Worm (Caenorhabditis elegans) whole organism, L4 larva: ENCODE data around the gene ifa-1.
A peak's percentile ranks its signal among the peaks of the same experiment; 100 is the strongest.

Experiments
- F10B5.3 ChIP-seq: sonication (generic microtip); optimal IDR thresholded peaks from 2 replicates; lab custom pipeline; 2016; ENCODE audit warnings: mild to moderate bottlenecking, missing genetic modification characterization, missing compliant biosample characterization
- ZK337.2 ChIP-seq: fragments of 200-800 bp; sonication (Bioruptor generic); IDR thresholded peaks from 2 replicates; pipeline ENCODE4 v1.3.6; 2022; ENCODE audit warnings: missing genetic modification reagents, missing genetic modification characterization, missing compliant biosample characterization
- ZK546.5 ChIP-seq, 2 experiments: sonication (generic microtip); optimal IDR thresholded peaks; 2 replicates each; lab custom pipeline; 2017; ENCODE audit warnings: missing biosample characterization in 2 of 2, missing genetic modification characterization in 2 of 2
- aha-1 ChIP-seq: fragments of 150-350 bp; peaks from one replicate; lab custom pipeline; 2014; ENCODE audit warnings: missing biosample characterization, missing genetic modification characterization
- aly-2 ChIP-seq: sonication (generic microtip); optimal IDR thresholded peaks from 2 replicates; lab custom pipeline; 2018; ENCODE audit warnings: missing biosample characterization, missing genetic modification characterization
- arid-1 ChIP-seq: fragments of 200-800 bp; sonication (Bioruptor generic); conservative IDR thresholded peaks from 2 replicates; pipeline ENCODE4 v1.3.6; 2022; ENCODE audit warnings: missing genetic modification reagents, missing genetic modification characterization, missing compliant biosample characterization
- ceh-82 ChIP-seq: sonication (generic microtip); optimal IDR thresholded peaks from 2 replicates; lab custom pipeline; 2017; ENCODE audit warnings: missing biosample characterization, missing genetic modification characterization
- ctbp-1 ChIP-seq: fragments of 200-800 bp; sonication (Bioruptor generic); IDR thresholded peaks from 2 replicates; pipeline ENCODE4 v1.3.6; 2022; ENCODE audit warnings: missing genetic modification reagents, missing genetic modification characterization, missing compliant biosample characterization
- daf-16 ChIP-seq, 3 experiments: sonication (generic microtip); optimal IDR thresholded peaks; 2 replicates each; lab custom pipeline; 2016 to 2017; ENCODE audit warnings: missing genetic modification characterization in 3 of 3, missing genetic modification reagents in 3 of 3, mild to moderate bottlenecking in 2 of 3, missing compliant biosample characterization in 2 of 3, missing biosample characterization in 1 of 3, moderate library complexity in 1 of 3
- dpl-1 ChIP-seq: fragments of 150-350 bp; optimal IDR thresholded peaks from 2 replicates; lab custom pipeline; 2014; ENCODE audit warnings: missing biosample characterization, missing genetic modification reagents, missing genetic modification characterization
- dve-1 ChIP-seq: sonication (generic microtip); optimal IDR thresholded peaks from 2 replicates; lab custom pipeline; 2017; ENCODE audit warnings: antibody characterized with exemption, mild to moderate bottlenecking, missing genetic modification characterization, missing compliant biosample characterization; ENCODE audit not compliant: insufficient read depth
- fkh-10 ChIP-seq: fragments of 150-350 bp; optimal IDR thresholded peaks from 2 replicates; lab custom pipeline; 2014; ENCODE audit warnings: missing biosample characterization, missing genetic modification reagents, missing genetic modification characterization
- gei-8 ChIP-seq: fragments of 200-800 bp; sonication (Bioruptor generic); optimal IDR thresholded peaks from 2 replicates; lab custom pipeline; 2018; ENCODE audit warnings: mild to moderate bottlenecking, missing genetic modification characterization, missing compliant biosample characterization
- hif-1 ChIP-seq, 2 experiments: sonication (generic microtip); optimal IDR thresholded peaks; 2 replicates each; lab custom pipeline; 2016 to 2017; ENCODE audit warnings: missing compliant biosample characterization in 2 of 2, missing genetic modification characterization in 2 of 2, missing genetic modification reagents in 2 of 2, missing genotype in 2 of 2, mild to moderate bottlenecking in 1 of 2
- hlh-11 ChIP-seq: fragments of 200-800 bp; sonication (Bioruptor generic); optimal IDR thresholded peaks from 2 replicates; lab custom pipeline; 2018; ENCODE audit warnings: mild to moderate bottlenecking, missing genetic modification characterization, missing compliant biosample characterization
- jun-1 ChIP-seq: fragments of 150-350 bp; optimal IDR thresholded peaks from 2 replicates; lab custom pipeline; 2014; ENCODE audit warnings: missing biosample characterization, missing genetic modification reagents, missing genetic modification characterization
- lim-7 ChIP-seq: fragments of 200-800 bp; sonication (Bioruptor generic); IDR thresholded peaks from 2 replicates; pipeline ENCODE4 v1.3.6; 2022; ENCODE audit warnings: missing genetic modification characterization, missing compliant biosample characterization
- lin-15B ChIP-seq: fragments of 150-350 bp; sonication (generic microtip); optimal IDR thresholded peaks from 3 replicates; lab custom pipeline; 2014; ENCODE audit warnings: missing biosample characterization, missing genetic modification characterization
- lsy-2 ChIP-seq, 2 experiments: fragments of 150-350 bp in 1 of 2; sonication (generic microtip) in 1 of 2; optimal IDR thresholded peaks; 2 replicates each; lab custom pipeline; 2014 to 2017; ENCODE audit warnings: missing biosample characterization in 2 of 2, missing genetic modification characterization in 2 of 2
- madf-5 ChIP-seq, 2 experiments: fragments of 200-800 bp; sonication (Bioruptor generic); IDR thresholded peaks; 2 replicates each; pipeline ENCODE4 v1.3.6; 2022; ENCODE audit warnings: missing compliant biosample characterization in 2 of 2, missing genetic modification characterization in 2 of 2
- mdl-1 ChIP-seq, 2 experiments: fragments of 150-350 bp in 1 of 2; sonication (generic microtip) in 1 of 2; optimal IDR thresholded peaks; 2 replicates each; lab custom pipeline; 2014 to 2017; ENCODE audit warnings: missing biosample characterization in 2 of 2, missing genetic modification characterization in 2 of 2
- mep-1 ChIP-seq: fragments of 150-350 bp; sonication (generic microtip); optimal IDR thresholded peaks from 3 replicates; lab custom pipeline; 2014; ENCODE audit warnings: missing biosample characterization, missing genetic modification characterization
- mes-2 ChIP-seq: sonication (generic microtip); optimal IDR thresholded peaks from 2 replicates; lab custom pipeline; 2016; ENCODE audit warnings: missing genotype, mild to moderate bottlenecking, missing genetic modification characterization, missing compliant biosample characterization; ENCODE audit not compliant: poor library complexity, severe bottlenecking
- mxl-3 ChIP-seq: fragments of 200-800 bp; sonication (Bioruptor generic); optimal IDR thresholded peaks from 2 replicates; lab custom pipeline; 2018; ENCODE audit warnings: mild to moderate bottlenecking, missing genetic modification characterization, missing compliant biosample characterization
- nhr-102 ChIP-seq: sonication (generic microtip); optimal IDR thresholded peaks from 2 replicates; lab custom pipeline; 2016; ENCODE audit warnings: mild to moderate bottlenecking, missing genetic modification characterization, moderate library complexity, missing compliant biosample characterization
- nhr-11 ChIP-seq: fragments of 150-350 bp; optimal IDR thresholded peaks from 2 replicates; lab custom pipeline; 2014; ENCODE audit warnings: missing biosample characterization, missing genetic modification characterization
- nhr-28 ChIP-seq: fragments of 150-350 bp; optimal IDR thresholded peaks from 2 replicates; lab custom pipeline; 2014; ENCODE audit warnings: missing biosample characterization, missing genetic modification characterization
- nhr-6 ChIP-seq: fragments of 150-350 bp; optimal IDR thresholded peaks from 2 replicates; lab custom pipeline; 2014; ENCODE audit warnings: missing biosample characterization, missing genetic modification characterization
- nhr-77 ChIP-seq: fragments of 150-350 bp; optimal IDR thresholded peaks from 2 replicates; lab custom pipeline; 2014; ENCODE audit warnings: missing biosample characterization, missing genetic modification characterization
- pqm-1 ChIP-seq: sonication (generic microtip); optimal IDR thresholded peaks from 2 replicates; lab custom pipeline; 2017; ENCODE audit warnings: missing biosample characterization, missing genetic modification characterization
- rbr-2 ChIP-seq: sonication (generic microtip); optimal IDR thresholded peaks from 2 replicates; lab custom pipeline; 2016; ENCODE audit warnings: missing genotype, missing genetic modification characterization, missing compliant biosample characterization
- skn-1 ChIP-seq: fragments of 150-350 bp; optimal IDR thresholded peaks from 2 replicates; lab custom pipeline; 2014; ENCODE audit warnings: missing biosample characterization, missing genetic modification characterization
- spr-3 ChIP-seq: fragments of 200-800 bp; sonication (Bioruptor generic); optimal IDR thresholded peaks from 2 replicates; lab custom pipeline; 2018; ENCODE audit warnings: mild to moderate bottlenecking, missing genetic modification characterization, missing compliant biosample characterization
- tag-97 ChIP-seq: fragments of 200-800 bp; sonication (Bioruptor generic); IDR thresholded peaks from 2 replicates; pipeline ENCODE4 v1.3.6; 2022; ENCODE audit warnings: missing genetic modification characterization, missing compliant biosample characterization
- tra-1 ChIP-seq: fragments of 200-800 bp; sonication (Bioruptor generic); IDR thresholded peaks from 2 replicates; pipeline ENCODE4 v1.3.6; 2022; ENCODE audit warnings: missing genetic modification reagents, missing genetic modification characterization, missing compliant biosample characterization
- unc-62 ChIP-seq, 3 experiments: fragments of 150-350 bp in 1 of 3; sonication (generic microtip); optimal IDR thresholded peaks in 2 of 3; peaks in 1 of 3; 1 replicate in 1 of 3; 2 replicates in 2 of 3; lab custom pipeline; 2014 to 2017; ENCODE audit warnings: missing biosample characterization in 3 of 3, missing genetic modification characterization in 3 of 3, missing genetic modification reagents in 3 of 3, missing genotype in 1 of 3
- vab-7 ChIP-seq: fragments of 200-800 bp; sonication (Bioruptor generic); IDR thresholded peaks from 2 replicates; pipeline ENCODE4 v1.3.6; 2022; ENCODE audit warnings: missing genetic modification reagents, missing genetic modification characterization, missing compliant biosample characterization

ifa-1 gene

DNA sequence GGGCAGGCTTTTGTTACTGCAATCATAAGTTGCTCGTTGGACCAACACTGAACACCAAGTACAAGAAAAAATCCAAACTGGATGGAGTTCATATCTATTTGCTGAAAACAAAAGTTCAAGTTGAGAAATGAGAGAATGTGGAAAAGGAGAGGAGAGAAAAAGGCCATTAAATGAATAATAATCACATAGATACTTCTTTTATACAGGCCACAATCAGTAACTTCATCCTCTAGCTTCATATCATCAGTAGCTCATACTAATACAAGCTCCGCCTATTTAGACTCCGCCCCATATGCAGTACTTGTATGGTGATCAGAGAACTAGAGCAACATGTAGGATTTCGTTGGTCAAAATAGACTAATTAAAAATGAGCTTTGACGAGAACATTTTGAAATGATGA is 8.3 kb downstream of the ifa-1 start, which contains the start of gene F38B2.2:
TSS of gene F38B2.2 (minus strand) at position 101 of the 400 bp plus-strand sequence.
- TF ChIP-seq rbr-2 (no peak), vab-7 (no peak), aly-2 (tag; lab: Kevin White, UChicago) (no peak), F10B5.3 (tag; lab: Kevin White, UChicago) (no peak), nhr-11 (tag; lab: Kevin White, UChicago) (no peak), nhr-77 (no peak), jun-1 (tag; lab: Kevin White, UChicago) (no peak), spr-3 (GFP tag; lab: Kevin White, UChicago) (no peak), ZK546.5 (tag; optimal IDR thresholded peaks at IDR 0.05; lab: Kevin White, UChicago) (no peak), ZK337.2 (GFP tag; lab: Robert Waterston, UW) (no peak), nhr-28 (no peak), nhr-6 (tag; lab: Kevin White, UChicago) (no peak), hif-1 (tag; optimal IDR thresholded peaks at IDR 0.05; lab: Kevin White, UChicago) (no peak), madf-5 (GFP tag; IDR thresholded peaks at IDR 0.05; lab: Robert Waterston, UW) (no peak), lsy-2 (tag; optimal IDR thresholded peaks at IDR 0.05; lab: Kevin White, UChicago) (no peak), tra-1 (GFP tag; lab: Robert Waterston, UW) (no peak), ctbp-1 (no peak), mxl-3 (GFP tag; lab: Kevin White, UChicago) (no peak)

DNA sequence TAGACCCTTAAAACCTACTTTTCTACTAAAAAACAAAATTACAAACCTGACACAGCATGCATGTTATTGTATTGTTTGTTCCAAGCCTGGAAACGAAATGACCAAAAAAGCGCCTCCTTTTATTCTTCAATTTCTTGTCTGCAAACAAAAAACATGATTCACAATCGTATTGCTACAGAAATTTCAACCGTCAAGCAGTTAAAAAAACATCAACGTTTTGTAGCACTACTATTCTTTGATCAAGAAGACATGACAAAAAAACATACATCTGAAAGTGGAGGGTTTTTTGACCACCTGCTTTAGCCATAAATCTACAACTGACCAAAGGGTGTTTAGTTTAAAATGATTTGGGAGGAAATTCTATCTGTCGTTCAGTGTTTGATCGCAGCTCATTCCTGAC is 10.2 kb downstream of the ifa-1 start, which contains the start of gene F38B2.6:
TSS of gene F38B2.6 (minus strand) at position 101 of the 400 bp plus-strand sequence.
- TF ChIP-seq mdl-1 (tag; optimal IDR thresholded peaks at IDR 0.05; lab: Kevin White, UChicago) (no peak), aha-1 (peak; percentile 26)

DNA sequence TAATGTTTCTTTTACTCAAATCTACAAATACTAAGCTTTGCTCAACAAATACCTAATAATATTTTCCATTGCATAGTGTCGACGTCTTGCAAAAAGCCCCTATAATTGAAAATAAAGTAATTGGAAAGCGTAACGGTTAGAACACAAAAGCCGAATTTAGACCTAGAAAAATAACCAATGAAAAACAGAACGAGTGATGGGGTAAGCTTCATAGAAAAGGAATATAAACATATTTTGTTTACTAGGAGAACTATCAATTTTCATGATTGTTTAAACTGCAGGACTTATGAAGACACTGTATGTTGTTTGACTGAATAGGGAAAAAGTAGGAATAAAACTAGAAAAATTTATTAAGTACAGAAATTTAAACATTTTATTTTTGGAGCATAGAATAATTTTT is 15.3 kb downstream of the ifa-1 start, which contains the start of gene F38B2.3:
TSS of gene F38B2.3 (minus strand) at position 101 of the 400 bp plus-strand sequence.
- TF ChIP-seq lin-15B (tag; lab: Kevin White, UChicago), result no peak
- TF ChIP-seq hif-1 (tag; optimal IDR thresholded peaks at IDR 0.05; lab: Kevin White, UChicago), result no peak
- no peak for TF ChIP-seq vab-7
- TF ChIP-seq aha-1, result peak; percentile 43
- no peak for TF ChIP-seq skn-1 (tag; lab: Kevin White, UChicago)

DNA sequence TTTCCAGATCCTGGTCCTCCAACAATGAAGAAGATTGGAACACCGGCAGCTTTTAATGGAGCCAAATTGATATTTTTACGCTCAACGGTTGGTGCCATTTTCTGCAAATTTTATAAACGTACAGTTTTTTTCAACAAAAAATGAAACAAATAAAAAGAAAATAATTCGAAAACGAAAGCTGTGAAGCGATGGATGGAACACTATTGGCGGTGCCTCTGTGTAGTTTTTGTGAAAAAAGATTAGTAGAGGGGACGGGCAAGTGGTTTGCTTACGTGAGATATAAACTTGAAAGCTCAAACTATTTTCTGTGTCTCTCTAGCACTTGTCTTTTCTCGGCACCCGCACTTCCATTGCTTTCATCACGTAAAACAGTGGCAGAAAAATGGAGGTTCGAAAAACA is 16.6 kb downstream of the ifa-1 start, which contains the start of gene F38B2.4:
TSS of gene F38B2.4 (minus strand) at position 101 of the 400 bp plus-strand sequence.
- TF ChIP-seq hif-1 (tag; optimal IDR thresholded peaks at IDR 0.05; lab: Kevin White, UChicago), result peak in 1 of 2 experiments; percentile 23
- no peak for TF ChIP-seq tag-97 (GFP tag; lab: Robert Waterston, UW)
- TF ChIP-seq lim-7 (GFP tag; lab: Robert Waterston, UW), result no peak
- TF ChIP-seq unc-62 (GFP tag; optimal IDR thresholded peaks at IDR 0.05 in 1 of 2; lab: Kevin White, UChicago), result peak in 1 of 2 experiments; percentile 40
- no peak for TF ChIP-seq unc-62 (tag; optimal IDR thresholded peaks at IDR 0.05; lab: Kevin White, UChicago)
- no peak for TF ChIP-seq F10B5.3 (tag; lab: Kevin White, UChicago)
- no peak for TF ChIP-seq mep-1 (tag; lab: Kevin White, UChicago)
- TF ChIP-seq aha-1, result peak; percentile 46
- no peak for TF ChIP-seq gei-8 (GFP tag; lab: Kevin White, UChicago)
- no peak for TF ChIP-seq nhr-102 (tag; lab: Kevin White, UChicago)
- no peak for TF ChIP-seq mes-2 (tag; lab: Kevin White, UChicago)
- TF ChIP-seq, all 104 proteins: peak for 3

DNA sequence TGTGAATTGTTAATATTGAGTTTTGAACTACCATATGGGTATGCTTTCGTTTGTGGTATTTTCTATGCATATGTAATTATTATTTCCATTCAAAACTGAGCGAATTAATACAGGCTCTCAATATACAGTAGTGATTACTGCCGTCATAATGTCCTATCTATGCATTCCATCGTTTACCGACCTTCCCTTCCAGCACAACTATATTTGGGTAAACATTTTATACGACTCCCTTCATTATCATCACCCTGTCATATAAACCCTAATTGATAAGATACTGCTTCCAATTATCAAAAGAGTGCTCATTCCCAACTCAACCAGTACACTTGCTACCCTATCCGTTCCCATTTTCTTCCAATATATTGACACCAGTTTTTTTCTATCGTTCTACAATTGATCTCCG is 18.9 kb downstream of the ifa-1 start:
- no peak for TF ChIP-seq ceh-82
- TF ChIP-seq daf-16 (GFP tag; optimal IDR thresholded peaks at IDR 0.05; lab: Kevin White, UChicago), result no peak
- TF ChIP-seq daf-16 (tag; optimal IDR thresholded peaks at IDR 0.05; lab: Kevin White, UChicago), result peak; percentile 86
- peak; percentile 78 for TF ChIP-seq pqm-1 (tag; lab: Kevin White, UChicago)
- TF ChIP-seq arid-1 (GFP tag; lab: Robert Waterston, UW), result no peak
- peak; percentile 6 for TF ChIP-seq dve-1
- TF ChIP-seq nhr-28, result peak; percentile 81
- no peak for TF ChIP-seq dpl-1 (GFP tag; lab: Kevin White, UChicago)
- peak; percentile 19 for TF ChIP-seq hlh-11 (tag; lab: Kevin White, UChicago)
- no peak for TF ChIP-seq fkh-10 (GFP tag; lab: Kevin White, UChicago)
